Fruit fly (Drosophila melanogaster): ENCODE results near the gene Lkr.
A peak's percentile ranks its signal among the peaks of the same experiment; 100 is the strongest.

Lkr gene

dm6 chr3L:5556195-5556594 lies 27.1 kb upstream of the Lkr start:
- TF ChIP-seq ap (GFP tag; IDR thresholded peaks at IDR 0.05) (no peak), wor (GFP tag; IDR thresholded peaks at IDR 0.05) (no peak), CG16815 (GFP tag; optimal IDR thresholded peaks at IDR 0.05) (no peak), chinmo (GFP tag; IDR thresholded peaks at IDR 0.05; ENCODE audit: partially characterized antibody) (0 out of 4 replicates have a peak, but pooled peaks have one; percentile 32), Abd-B (GFP tag; optimal IDR thresholded peaks at IDR 0.05) (no peak), sima (GFP tag; optimal IDR thresholded peaks at IDR 0.05) (no peak), abd-A (tag; optimal IDR thresholded peaks at IDR 0.05) (peak; percentile 71), CG13894 (tag; optimal IDR thresholded peaks at IDR 0.05) (peak; percentile 69)

DNA sequence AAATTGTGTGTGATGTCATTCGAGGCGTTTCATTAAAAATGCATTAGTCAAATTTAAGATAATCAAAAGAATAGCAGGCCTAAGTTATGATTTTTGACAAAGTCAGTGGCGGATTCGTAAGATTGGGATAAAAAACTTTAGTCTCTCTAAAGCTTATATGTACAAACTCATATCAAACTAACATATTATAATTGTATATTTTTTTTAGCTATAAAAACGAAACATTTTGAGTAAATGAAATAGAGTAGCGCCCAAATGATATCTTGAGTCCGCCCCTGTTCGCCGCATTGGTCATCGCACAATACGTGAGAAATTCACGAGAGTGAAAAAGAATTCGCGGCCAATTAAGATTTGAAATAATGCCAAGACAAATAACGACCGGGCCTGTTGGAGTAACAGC lies 25.2 kb upstream of the Lkr start:
- no peak for TF ChIP-seq nau (GFP tag; optimal IDR thresholded peaks at IDR 0.05)
- TF ChIP-seq Hr39 (optimal IDR thresholded peaks at IDR 0.05): no peak
- TF ChIP-seq Rfx (GFP tag; IDR thresholded peaks at IDR 0.05): peak; percentile 87
- TF ChIP-seq scrt (GFP tag; optimal IDR thresholded peaks at IDR 0.05): no peak
- TF ChIP-seq CG10979 (tag; optimal IDR thresholded peaks at IDR 0.05): peak; percentile 34
- no peak for TF ChIP-seq Dp (GFP tag; optimal IDR thresholded peaks at IDR 0.05)
- TF ChIP-seq Hr3 (GFP tag; optimal IDR thresholded peaks at IDR 0.05): peak; percentile 2
- no peak for TF ChIP-seq Awh (GFP tag; IDR thresholded peaks at IDR 0.05)
- TF ChIP-seq CG9817 (tag; optimal IDR thresholded peaks at IDR 0.05): peak; percentile 55
- TF ChIP-seq Jarid2 (GFP tag; optimal IDR thresholded peaks at IDR 0.05): no peak
- TF ChIP-seq CG18262 (tag; optimal IDR thresholded peaks at IDR 0.05): peak; percentile 35
- TF ChIP-seq bcd (GFP tag; optimal IDR thresholded peaks at IDR 0.05): peak; percentile 14
- TF ChIP-seq Doc2 (GFP tag; IDR thresholded peaks at IDR 0.05): no peak
- peak; percentile 63 for TF ChIP-seq grau (tag; optimal IDR thresholded peaks at IDR 0.05)
- peak; percentile 55 for TF ChIP-seq CG2712 (tag; optimal IDR thresholded peaks at IDR 0.05)
- TF ChIP-seq CG3726 (GFP tag; IDR thresholded peaks at IDR 0.05): no peak
- TF ChIP-seq slbo (GFP tag; IDR thresholded peaks at IDR 0.05): peak; percentile 81
- no peak for TF ChIP-seq Dfd (GFP tag; optimal IDR thresholded peaks at IDR 0.05)
- peak; percentile 78 for TF ChIP-seq sob (GFP tag; IDR thresholded peaks at IDR 0.05)
- no peak for TF ChIP-seq CG8478 (optimal IDR thresholded peaks at IDR 0.05)
- TF ChIP-seq Meics (GFP tag; optimal IDR thresholded peaks at IDR 0.05): peak; percentile 67
- TF ChIP-seq CG1603 (tag; optimal IDR thresholded peaks at IDR 0.05): no peak
- no peak for TF ChIP-seq CG14965 (GFP tag; optimal IDR thresholded peaks at IDR 0.05; ENCODE audit: borderline replicate concordance)
- no peak for TF ChIP-seq hbn (GFP tag; IDR thresholded peaks at IDR 0.05; ENCODE audit: partially characterized antibody)
- no peak for TF ChIP-seq cato (GFP tag; optimal IDR thresholded peaks at IDR 0.05; ENCODE audit: borderline replicate concordance)
- TF ChIP-seq ken (GFP tag; IDR thresholded peaks at IDR 0.05): no peak
- TF ChIP-seq CG32532 (GFP tag; IDR thresholded peaks at IDR 0.05): peak; percentile 70
- TF ChIP-seq ato (GFP tag; IDR thresholded peaks at IDR 0.05; ENCODE audit: partially characterized antibody): no peak
- TF ChIP-seq tap (tag; optimal IDR thresholded peaks at IDR 0.05): peak; percentile 31
- no peak for TF ChIP-seq CG2199 (GFP tag; IDR thresholded peaks at IDR 0.05)
- TF ChIP-seq CrebB (tag; optimal IDR thresholded peaks at IDR 0.05): no peak
- TF ChIP-seq shn (GFP tag; optimal IDR thresholded peaks at IDR 0.05): no peak
- TF ChIP-seq CG34422 (GFP tag; IDR thresholded peaks at IDR 0.05): peak; percentile 72
- TF ChIP-seq kni (GFP tag; optimal IDR thresholded peaks at IDR 0.05): no peak
- TF ChIP-seq CG10366 (GFP tag; IDR thresholded peaks at IDR 0.05): peak; percentile 54
- 0 out of 2 replicates have a peak, but pooled peaks have one; percentile 8 for TF ChIP-seq danr (GFP tag; IDR thresholded peaks at IDR 0.05)
- TF ChIP-seq salm (tag; optimal IDR thresholded peaks at IDR 0.05): no peak
- no peak for TF ChIP-seq usp (GFP tag; optimal IDR thresholded peaks at IDR 0.05)
- TF ChIP-seq mam (GFP tag; optimal IDR thresholded peaks at IDR 0.05): peak; percentile 33
- peak in 1 of 2 experiments; percentile 3 for TF ChIP-seq Pdp1 (GFP tag; optimal IDR thresholded peaks at IDR 0.05)
- no peak for TF ChIP-seq lola (GFP tag; optimal IDR thresholded peaks at IDR 0.05)
- peak; percentile 35 for TF ChIP-seq az2 (GFP tag; optimal IDR thresholded peaks at IDR 0.05)

Measured in whole organism, embryonic.